Worm (Caenorhabditis elegans) whole organism, young adult: ENCODE measurements around the gene F42G4.6.
"Not testable (repeated sequence)": the region's sequence is repeated elsewhere in the genome, so short reads cannot be mapped to it uniquely, and the experiment has no call there.

Experiments used
- B0336.3 ChIP-seq: fragments of 200-800 bp; sonication (Bioruptor generic); IDR thresholded peaks from 2 replicates; pipeline ENCODE4 v1.3.6; 2022; ENCODE audit warnings: missing genetic modification characterization, missing compliant biosample characterization
- F22D6.2 ChIP-seq: sonication (generic microtip); optimal IDR thresholded peaks from 2 replicates; lab custom pipeline; 2016; ENCODE audit warnings: mild to moderate bottlenecking, missing genetic modification characterization, missing compliant biosample characterization
- K12H6.12 ChIP-seq: fragments of 200-800 bp; sonication (Bioruptor generic); optimal IDR thresholded peaks from 2 replicates; lab custom pipeline; 2018; ENCODE audit warnings: mild to moderate bottlenecking, missing genetic modification characterization, missing compliant biosample characterization
- Y53F4B.3 ChIP-seq: fragments of 200-800 bp; sonication (Bioruptor generic); IDR thresholded peaks from 2 replicates; pipeline ENCODE4 v1.3.6; 2022; ENCODE audit warnings: missing genetic modification reagents, missing genetic modification characterization, missing compliant biosample characterization
- akir-1 ChIP-seq: fragments of 200-800 bp; sonication (Bioruptor generic); optimal IDR thresholded peaks from 2 replicates; lab custom pipeline; 2018; ENCODE audit warnings: mild to moderate bottlenecking, missing genetic modification characterization, moderate library complexity, missing compliant biosample characterization
- aptf-2 ChIP-seq: fragments of 200-800 bp; sonication (Bioruptor generic); conservative IDR thresholded peaks from 2 replicates; pipeline ENCODE4 v1.3.6; 2022; ENCODE audit warnings: missing genetic modification reagents, missing genetic modification characterization, missing compliant biosample characterization
- atf-7 ChIP-seq: sonication (generic microtip); optimal IDR thresholded peaks from 2 replicates; lab custom pipeline; 2017; ENCODE audit warnings: mild to moderate bottlenecking, missing genetic modification characterization, missing compliant biosample characterization
- attf-5 ChIP-seq: fragments of 200-800 bp; sonication (Bioruptor generic); optimal IDR thresholded peaks from 2 replicates; lab custom pipeline; 2018; ENCODE audit warnings: mild to moderate bottlenecking, missing genetic modification characterization, missing compliant biosample characterization
- bed-2 ChIP-seq: fragments of 200-800 bp; sonication (Bioruptor generic); IDR thresholded peaks from 2 replicates; pipeline ENCODE4 v1.3.6; 2022; ENCODE audit warnings: missing genetic modification reagents, missing genetic modification characterization, missing compliant biosample characterization
- cebp-1 ChIP-seq, 2 experiments: fragments of 200-800 bp in 1 of 2; sonication (Bioruptor generic) in 1 of 2; sonication (generic microtip) in 1 of 2; IDR thresholded peaks in 1 of 2; optimal IDR thresholded peaks in 1 of 2; 2 replicates each; pipeline versions ENCODE4 v1.3.6 to Lab custom; 2017 to 2022; ENCODE audit warnings: missing compliant biosample characterization in 2 of 2, missing genetic modification characterization in 2 of 2, mild to moderate bottlenecking in 1 of 2, missing genetic modification reagents in 1 of 2, moderate library complexity in 1 of 2
- ceh-91 ChIP-seq: fragments of 200-800 bp; sonication (Bioruptor generic); IDR thresholded peaks from 2 replicates; pipeline ENCODE4 v1.3.6; 2022; ENCODE audit warnings: missing genetic modification reagents, missing genetic modification characterization, missing compliant biosample characterization
- die-1 ChIP-seq: sonication (generic microtip); optimal IDR thresholded peaks from 2 replicates; lab custom pipeline; 2016; ENCODE audit warnings: missing genotype, mild to moderate bottlenecking, missing genetic modification characterization, missing compliant biosample characterization
- dox-1 ChIP-seq: fragments of 200-800 bp; sonication (Bioruptor generic); IDR thresholded peaks from 2 replicates; pipeline ENCODE4 v1.3.6; 2022; ENCODE audit warnings: missing genetic modification reagents, missing genetic modification characterization, missing compliant biosample characterization
- efl-1 ChIP-seq: fragments of 150-350 bp; optimal IDR thresholded peaks from 2 replicates; lab custom pipeline; 2014; ENCODE audit warnings: missing biosample characterization, missing genetic modification reagents, missing genetic modification characterization
- hlh-12 ChIP-seq: sonication (generic microtip); optimal IDR thresholded peaks from 2 replicates; lab custom pipeline; 2016; ENCODE audit warnings: missing genetic modification characterization, missing compliant biosample characterization
- hsf-1 ChIP-seq: fragments of 200-800 bp; sonication (Bioruptor generic); IDR thresholded peaks from 2 replicates; pipeline ENCODE4 v1.3.6; 2022; ENCODE audit warnings: missing genetic modification reagents, missing genetic modification characterization, missing compliant biosample characterization
- let-607 ChIP-seq, 2 experiments: fragments of 200-800 bp in 1 of 2; sonication (Bioruptor generic) in 1 of 2; sonication (generic microtip) in 1 of 2; optimal IDR thresholded peaks; 2 replicates each; lab custom pipeline; 2016 to 2018; ENCODE audit warnings: mild to moderate bottlenecking in 2 of 2, missing compliant biosample characterization in 2 of 2, missing genetic modification characterization in 2 of 2, moderate library complexity in 2 of 2, missing genotype in 1 of 2
- lin-54 ChIP-seq: fragments of 200-800 bp; sonication (Bioruptor generic); optimal IDR thresholded peaks from 2 replicates; lab custom pipeline; 2018; ENCODE audit warnings: mild to moderate bottlenecking, missing genetic modification characterization, missing compliant biosample characterization
- madf-10 ChIP-seq: sonication (generic microtip); optimal IDR thresholded peaks from 2 replicates; lab custom pipeline; 2016; ENCODE audit warnings: mild to moderate bottlenecking, missing genetic modification characterization, missing compliant biosample characterization
- madf-3 ChIP-seq: fragments of 200-800 bp; sonication (Bioruptor generic); IDR thresholded peaks from 2 replicates; pipeline ENCODE4 v1.3.6; 2022; ENCODE audit warnings: missing genetic modification reagents, missing genetic modification characterization, missing compliant biosample characterization
- nhr-80 ChIP-seq: sonication (generic microtip); optimal IDR thresholded peaks from 2 replicates; lab custom pipeline; 2016; ENCODE audit warnings: missing genetic modification characterization, missing compliant biosample characterization
- nhr-90 ChIP-seq: sonication (generic microtip); optimal IDR thresholded peaks from 2 replicates; lab custom pipeline; 2016; ENCODE audit warnings: missing genotype, mild to moderate bottlenecking, missing genetic modification characterization, missing compliant biosample characterization
- pbrm-1 ChIP-seq: fragments of 200-800 bp; sonication (Bioruptor generic); IDR thresholded peaks from 2 replicates; pipeline ENCODE4 v1.3.6; 2022; ENCODE audit warnings: missing genetic modification reagents, missing genetic modification characterization, missing compliant biosample characterization
- pha-4 ChIP-seq: fragments of 150-350 bp; sonication (generic microtip); optimal IDR thresholded peaks from 2 replicates; lab custom pipeline; 2014; ENCODE audit warnings: missing biosample characterization, missing genetic modification reagents, missing genetic modification characterization
- repo-1 ChIP-seq: sonication (generic microtip); optimal IDR thresholded peaks from 2 replicates; lab custom pipeline; 2017; ENCODE audit warnings: mild to moderate bottlenecking, missing genetic modification characterization, missing compliant biosample characterization
- snpc-1.3 ChIP-seq: sonication (generic microtip); optimal IDR thresholded peaks from 2 replicates; lab custom pipeline; 2017; ENCODE audit warnings: missing genetic modification characterization, mild to moderate bottlenecking, missing compliant biosample characterization, antibody characterized with exemption, moderate library complexity, missing genotype, missing genetic modification reagents; ENCODE audit not compliant: insufficient read depth
- snpc-4 ChIP-seq, 5 experiments: fragments of 150-350 bp in 1 of 5; sonication (generic microtip) in 4 of 5; optimal IDR thresholded peaks; 2 replicates each; lab custom pipeline; 2014 to 2018; ENCODE audit warnings: missing genetic modification characterization in 5 of 5, missing biosample characterization in 3 of 5, antibody characterized with exemption in 2 of 5, mild to moderate bottlenecking in 2 of 5, missing compliant biosample characterization in 2 of 5, missing genotype in 2 of 5, moderate library complexity in 2 of 5, missing genetic modification reagents in 1 of 5
- tbp1 ChIP-seq: fragments of 200-800 bp; sonication (Bioruptor generic); optimal IDR thresholded peaks from 2 replicates; lab custom pipeline; 2018; ENCODE audit warnings: mild to moderate bottlenecking, missing genetic modification characterization, missing compliant biosample characterization
- tlf-1 ChIP-seq: fragments of 200-800 bp; sonication (Bioruptor generic); optimal IDR thresholded peaks from 2 replicates; lab custom pipeline; 2018; ENCODE audit warnings: mild to moderate bottlenecking, missing genetic modification characterization, missing compliant biosample characterization
- ztf-22 ChIP-seq: fragments of 200-800 bp; sonication (Bioruptor generic); optimal IDR thresholded peaks from 2 replicates; lab custom pipeline; 2018; ENCODE audit warnings: mild to moderate bottlenecking, missing genetic modification characterization, moderate library complexity, missing compliant biosample characterization
- ztf-26 ChIP-seq: sonication (generic microtip); optimal IDR thresholded peaks from 2 replicates; lab custom pipeline; 2017; ENCODE audit warnings: missing genetic modification characterization, missing compliant biosample characterization

The F42G4.6 gene

ce11 chrII:13076301-13076916, 2.8 kb upstream of the F42G4.6 start (continued):
- TF ChIP-seq B0336.3 (GFP tag; lab: Robert Waterston, UW) (peak; percentile 48; the same call in 1 of the 2 replicates), attf-5 (GFP tag; lab: Kevin White, UChicago) (peak; percentile 21), hlh-12 (tag; lab: Kevin White, UChicago) (no peak), snpc-1.3 (tag; lab: Kevin White, UChicago) (no peak)

ce11 chrII:13077746-13078145, 1.4 kb upstream of the F42G4.6 start:
- peak; percentile 31 for TF ChIP-seq madf-10
- no peak for TF ChIP-seq bed-2 (GFP tag; lab: Robert Waterston, UW)
- 0 out of 2 replicates have a peak, but pooled peaks have one; percentile 32 for TF ChIP-seq aptf-2
- TF ChIP-seq atf-7 (tag; lab: Kevin White, UChicago): peak; percentile 63
- no peak for TF ChIP-seq akir-1 (GFP tag; lab: Kevin White, UChicago)
- peak; percentile 10; the same call in 1 of the 2 replicates for TF ChIP-seq dox-1
- TF ChIP-seq die-1 (tag; lab: Kevin White, UChicago): no peak
- no peak for TF ChIP-seq madf-3 (GFP tag; lab: Robert Waterston, UW)
- peak; percentile 0 for TF ChIP-seq attf-5 (GFP tag; lab: Kevin White, UChicago)
- no peak for TF ChIP-seq pbrm-1
- peak; percentile 24 for TF ChIP-seq tbp1 (GFP tag; lab: Kevin White, UChicago)
- no peak for TF ChIP-seq F22D6.2
- TF ChIP-seq cebp-1 (GFP tag; IDR thresholded peaks at IDR 0.05; lab: Robert Waterston, UW): no peak
- TF ChIP-seq cebp-1 (tag; optimal IDR thresholded peaks at IDR 0.05; lab: Kevin White, UChicago): peak; percentile 60
- TF ChIP-seq nhr-80 (tag; lab: Kevin White, UChicago): peak; percentile 86
- peak; percentile 67 for TF ChIP-seq tlf-1 (GFP tag; lab: Kevin White, UChicago)
- peak; percentile 5 for TF ChIP-seq ztf-22 (GFP tag; lab: Kevin White, UChicago)
- peak; percentile 17 for TF ChIP-seq repo-1 (tag; lab: Kevin White, UChicago)
- TF ChIP-seq hsf-1: no peak
- peak; percentile 48 for TF ChIP-seq pha-4
- peak; percentile 19 for TF ChIP-seq lin-54 (GFP tag; lab: Kevin White, UChicago)
- peak; percentile 17 for TF ChIP-seq nhr-90 (tag; lab: Kevin White, UChicago)
- TF ChIP-seq snpc-4 (GFP tag; optimal IDR thresholded peaks at IDR 0.05; lab: Kevin White, UChicago): no peak
- TF ChIP-seq snpc-4 (tag; optimal IDR thresholded peaks at IDR 0.05; lab: Kevin White, UChicago): peak in 2 of 4 experiments; percentile 3 to 12
- TF ChIP-seq B0336.3 (GFP tag; lab: Robert Waterston, UW): peak; percentile 49; the same call in 1 of the 2 replicates
- peak in 1 of 2 experiments; percentile 46 for TF ChIP-seq let-607 (tag; optimal IDR thresholded peaks at IDR 0.05; lab: Kevin White, UChicago)

- not testable (repeated sequence) for TF ChIP-seq ztf-26 (tag; lab: Kevin White, UChicago); efl-1 (GFP tag; lab: Kevin White, UChicago); tbp1 (GFP tag; lab: Kevin White, UChicago)
These were observed 1.4 kb downstream of the F42G4.6 start, which contains the start of gene Y81G3A.2 for ce11 chrII:13080607-13081006. Gene Y81G3A.2 (plus strand): TSS chrII:13080907.

DNA sequence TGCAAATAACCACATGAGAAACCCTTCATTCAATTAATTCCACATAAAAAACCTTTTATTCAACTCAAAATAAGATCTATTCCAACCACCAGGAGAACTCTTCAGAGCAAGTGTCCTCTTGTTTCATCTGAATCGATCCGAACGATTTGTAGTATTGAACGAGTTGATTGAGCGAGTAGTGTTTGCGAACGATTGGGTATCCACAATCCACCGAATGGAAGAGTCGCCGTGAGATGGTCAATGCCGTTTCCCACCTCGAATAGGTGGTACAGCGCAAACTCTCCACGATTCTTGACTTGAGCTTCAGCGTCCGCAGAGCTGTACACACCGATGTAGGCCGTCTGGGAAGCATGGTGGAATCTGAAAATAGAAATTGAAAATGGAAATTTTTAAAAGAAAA, 3.2 kb downstream of the F42G4.6 start, which contains the start of gene Y81G3A.6:
Gene Y81G3A.6 (minus strand): TSS at position 101 of the 400 bp plus-strand sequence.
- TF ChIP-seq Y53F4B.3 (GFP tag; lab: Robert Waterston, UW); ceh-91; K12H6.12 (tag; lab: Kevin White, UChicago): not testable (repeated sequence)
